Fruit fly (Drosophila melanogaster) whole organism, embryonic: ENCODE results near the gene CG34253.
A peak's percentile ranks its signal among the peaks of the same experiment; 100 is the strongest.

Experiments used
- CG10366 ChIP-seq: fragments of 200-800 bp; sonication (Bioruptor generic); IDR thresholded peaks from 2 replicates; pipeline ENCODE4 v1.3.6; 2022; ENCODE audit warnings: missing biosample characterization, missing genetic modification characterization
- CG10959 ChIP-seq: fragments of 200-800 bp; sonication (Bioruptor generic); IDR thresholded peaks from 2 replicates; pipeline ENCODE4 v1.3.6; 2022; ENCODE audit warnings: missing biosample characterization, missing genetic modification characterization
- CG11560 ChIP-seq: fragments of 200-800 bp; sonication (Bioruptor generic); IDR thresholded peaks from 3 replicates; pipeline ENCODE4 v1.3.6; 2022; ENCODE audit warnings: missing biosample characterization, missing genetic modification characterization
- CG12071 ChIP-seq: fragments of 200-800 bp; sonication (Bioruptor generic); optimal IDR thresholded peaks from 3 replicates; lab custom pipeline; 2018; ENCODE audit warnings: missing biosample characterization, mild to moderate bottlenecking, missing genetic modification characterization
- CG12391 ChIP-seq: fragments of 200-800 bp; sonication (Bioruptor generic); optimal IDR thresholded peaks from 3 replicates; lab custom pipeline; 2018; ENCODE audit warnings: missing biosample characterization, mild to moderate bottlenecking, missing genetic modification characterization, moderate library complexity
- CG13624 ChIP-seq: fragments of 200-800 bp; sonication (Bioruptor generic); optimal IDR thresholded peaks from 2 replicates; lab custom pipeline; 2016; ENCODE audit warnings: missing biosample characterization, missing genetic modification characterization
- CG13894 ChIP-seq: fragments of 200-800 bp; sonication (Bioruptor generic); optimal IDR thresholded peaks from 3 replicates; lab custom pipeline; 2018; ENCODE audit warnings: missing biosample characterization, mild to moderate bottlenecking, missing genetic modification characterization, moderate library complexity
- CG17361 ChIP-seq: fragments of 200-800 bp; sonication (Bioruptor generic); IDR thresholded peaks from 3 replicates; pipeline ENCODE4 v1.3.6; 2022; ENCODE audit warnings: missing biosample characterization, missing genetic modification characterization
- CG2199 ChIP-seq: fragments of 200-800 bp; sonication (Bioruptor generic); IDR thresholded peaks from 3 replicates; pipeline ENCODE4 v1.3.6; 2022; ENCODE audit warnings: missing biosample characterization, missing genetic modification characterization
- CG32767 ChIP-seq: fragments of 200-800 bp; sonication (Bioruptor generic); IDR thresholded peaks from 2 replicates; pipeline ENCODE4 v1.3.6; 2022; ENCODE audit warnings: missing biosample characterization, missing genetic modification characterization
- CG4404 ChIP-seq: fragments of 200-800 bp; sonication (Bioruptor generic); IDR thresholded peaks from 2 replicates; pipeline ENCODE4 v1.3.6; 2022; ENCODE audit warnings: missing biosample characterization, missing genetic modification characterization
- CG5953 ChIP-seq: fragments of 200-800 bp; sonication (Bioruptor generic); IDR thresholded peaks from 2 replicates; pipeline ENCODE4 v1.3.6; 2022; ENCODE audit warnings: missing biosample characterization, missing genetic modification characterization
- CG8089 ChIP-seq: fragments of 200-800 bp; sonication (Bioruptor generic); optimal IDR thresholded peaks from 3 replicates; lab custom pipeline; 2016; ENCODE audit warnings: missing biosample characterization, missing genetic modification characterization
- CG9609 ChIP-seq: fragments of 200-800 bp; sonication (Bioruptor generic); optimal IDR thresholded peaks from 3 replicates; lab custom pipeline; 2016; ENCODE audit warnings: missing biosample characterization, missing genetic modification characterization
- CG9932 ChIP-seq: fragments of 200-800 bp; sonication (Bioruptor generic); IDR thresholded peaks from 2 replicates; pipeline ENCODE4 v1.3.6; 2022; ENCODE audit warnings: missing biosample characterization, missing genetic modification characterization
- CTCF ChIP-seq: fragments of 200-800 bp; sonication (Bioruptor generic); optimal IDR thresholded peaks from 2 replicates; lab custom pipeline; 2017; ENCODE audit warnings: missing biosample characterization, mild to moderate bottlenecking, missing genetic modification characterization, moderate library complexity
- Drgx ChIP-seq: fragments of 200-800 bp; sonication (Bioruptor generic); IDR thresholded peaks from 2 replicates; pipeline ENCODE4 v1.3.6; 2022; ENCODE audit warnings: missing biosample characterization, missing genetic modification characterization
- Ets65A ChIP-seq: fragments of 200-800 bp; sonication (Bioruptor generic); peaks from one replicate; lab custom pipeline; 2016; ENCODE audit warnings: missing biosample characterization, missing genetic modification characterization
- Gug ChIP-seq: fragments of 200-800 bp; sonication (Bioruptor generic); IDR thresholded peaks from 4 replicates; pipeline ENCODE4 v1.3.6; 2022; ENCODE audit warnings: missing biosample characterization, missing genetic modification characterization
- Hr51 ChIP-seq, 2 experiments: fragments of 200-800 bp; sonication (Bioruptor generic); optimal IDR thresholded peaks; 2 replicates in 1 of 2; 3 replicates in 1 of 2; lab custom pipeline; 2016 to 2018; ENCODE audit warnings: missing biosample characterization in 2 of 2, missing genetic modification characterization in 2 of 2, mild to moderate bottlenecking in 1 of 2, moderate library complexity in 1 of 2
- MTF-1 ChIP-seq: fragments of 200-800 bp; sonication (Bioruptor generic); optimal IDR thresholded peaks from 2 replicates; lab custom pipeline; 2018; ENCODE audit warnings: missing biosample characterization, mild to moderate bottlenecking, missing genetic modification characterization, borderline replicate concordance
- Med ChIP-seq: fragments of 200-800 bp; sonication (Bioruptor generic); peaks from one replicate; lab custom pipeline; 2016; ENCODE audit warnings: missing biosample characterization, missing genetic modification characterization, mild to moderate bottlenecking, inconsistent platforms, moderate library complexity
- NK7.1 ChIP-seq: fragments of 200-800 bp; sonication (Bioruptor generic); optimal IDR thresholded peaks from 3 replicates; lab custom pipeline; 2016; ENCODE audit warnings: missing biosample characterization, missing genetic modification characterization
- NfI ChIP-seq: fragments of 200-800 bp; sonication (Bioruptor generic); optimal IDR thresholded peaks from 3 replicates; lab custom pipeline; 2018; ENCODE audit warnings: missing biosample characterization, mild to moderate bottlenecking, missing genetic modification characterization, moderate library complexity
- Sry-β ChIP-seq: fragments of 200-800 bp; sonication (Bioruptor generic); optimal IDR thresholded peaks from 2 replicates; lab custom pipeline; 2018; ENCODE audit warnings: missing biosample characterization, mild to moderate bottlenecking, missing genetic modification characterization, moderate library complexity
- bbx ChIP-seq: fragments of 200-800 bp; sonication (Bioruptor generic); IDR thresholded peaks from 2 replicates; pipeline ENCODE4 v1.3.6; 2022; ENCODE audit warnings: missing biosample characterization, missing genetic modification characterization; ENCODE audit not compliant: partially characterized antibody
- chinmo ChIP-seq: fragments of 200-800 bp; sonication (Bioruptor generic); IDR thresholded peaks from 4 replicates; pipeline ENCODE4 v1.3.6; 2022; ENCODE audit warnings: missing biosample characterization, missing genetic modification characterization; ENCODE audit not compliant: partially characterized antibody
- chm ChIP-seq: fragments of 200-800 bp; sonication (Bioruptor generic); IDR thresholded peaks from 2 replicates; pipeline ENCODE4 v1.3.6; 2022; ENCODE audit warnings: missing biosample characterization, missing genetic modification characterization
- crol ChIP-seq: fragments of 200-800 bp; sonication (Bioruptor generic); IDR thresholded peaks from 2 replicates; pipeline ENCODE4 v1.3.6; 2022; ENCODE audit warnings: missing biosample characterization, missing genetic modification characterization
- cwo ChIP-seq: fragments of 200-800 bp; sonication (Bioruptor generic); optimal IDR thresholded peaks from 3 replicates; lab custom pipeline; 2017; ENCODE audit warnings: missing biosample characterization, missing genetic modification characterization, mild to moderate bottlenecking, moderate library complexity, missing genetic modification reagents
- dmrt99B ChIP-seq: fragments of 200-800 bp; sonication (Bioruptor generic); optimal IDR thresholded peaks from 2 replicates; lab custom pipeline; 2018; ENCODE audit warnings: missing biosample characterization, mild to moderate bottlenecking, missing genetic modification characterization, moderate library complexity
- dysf ChIP-seq: fragments of 200-800 bp; sonication (Bioruptor generic); IDR thresholded peaks from 3 replicates; pipeline ENCODE4 v1.3.6; 2022; ENCODE audit warnings: missing biosample characterization, missing genetic modification characterization
- ems ChIP-seq: fragments of 200-800 bp; sonication (Bioruptor generic); optimal IDR thresholded peaks from 3 replicates; lab custom pipeline; 2016; ENCODE audit warnings: missing biosample characterization, missing genetic modification characterization
- eve ChIP-seq, 2 experiments: fragments of >200 bp; optimal IDR thresholded peaks; 2 replicates each; lab custom pipeline; 2017; ENCODE audit warnings: missing biosample characterization in 2 of 2, missing genetic modification characterization in 2 of 2
- exex ChIP-seq: fragments of 200-800 bp; sonication (Bioruptor generic); optimal IDR thresholded peaks from 4 replicates; lab custom pipeline; 2018; ENCODE audit warnings: missing biosample characterization, mild to moderate bottlenecking, missing genetic modification characterization, moderate library complexity
- gem ChIP-seq: fragments of 200-800 bp; sonication (Bioruptor generic); optimal IDR thresholded peaks from 2 replicates; lab custom pipeline; 2019; ENCODE audit warnings: missing biosample characterization, mild to moderate bottlenecking, missing genetic modification characterization, moderate library complexity
- grn ChIP-seq: fragments of 200-800 bp; sonication (Bioruptor generic); optimal IDR thresholded peaks from 3 replicates; lab custom pipeline; 2017; ENCODE audit warnings: missing biosample characterization, missing genetic modification characterization
- kay ChIP-seq: fragments of 200-800 bp; sonication (Bioruptor generic); optimal IDR thresholded peaks from 2 replicates; lab custom pipeline; 2016; ENCODE audit warnings: missing biosample characterization, missing genetic modification characterization
- knrl ChIP-seq: fragments of 200-800 bp; sonication (Bioruptor generic); IDR thresholded peaks from 3 replicates; pipeline ENCODE4 v1.3.6; 2022; ENCODE audit warnings: missing biosample characterization, missing genetic modification characterization; ENCODE audit not compliant: partially characterized antibody
- lab ChIP-seq: fragments of 200-800 bp; sonication (Bioruptor generic); optimal IDR thresholded peaks from 3 replicates; lab custom pipeline; 2017; ENCODE audit warnings: missing biosample characterization, missing genetic modification characterization, mild to moderate bottlenecking, moderate library complexity, missing genetic modification reagents
- lov ChIP-seq, 2 experiments: fragments of 200-800 bp in 1 of 2; fragments of >200 bp in 1 of 2; sonication (Bioruptor generic) in 1 of 2; IDR thresholded peaks in 1 of 2; optimal IDR thresholded peaks in 1 of 2; 2 replicates in 1 of 2; 3 replicates in 1 of 2; pipeline versions ENCODE4 v1.3.6 to Lab custom; 2017 to 2022; ENCODE audit warnings: missing biosample characterization in 1 of 2, missing genetic modification characterization in 1 of 2
- mld ChIP-seq: fragments of 200-800 bp; sonication (Bioruptor generic); IDR thresholded peaks from 3 replicates; pipeline ENCODE4 v1.3.6; 2022; ENCODE audit warnings: missing biosample characterization, missing genetic modification characterization; ENCODE audit not compliant: partially characterized antibody
- pan ChIP-seq, 4 experiments: fragments of >200 bp in 3 of 4; fragments of 200-800 bp in 1 of 4; sonication (Bioruptor generic) in 1 of 4; optimal IDR thresholded peaks in 3 of 4; IDR thresholded peaks in 1 of 4; 2 replicates each; pipeline versions ENCODE4 v1.3.6 to Lab custom; 2017 to 2022; ENCODE audit warnings: missing biosample characterization in 2 of 4, missing genetic modification characterization in 2 of 4, mixed read lengths in 1 of 4
- pnt ChIP-seq: fragments of 200-800 bp; sonication (Bioruptor generic); optimal IDR thresholded peaks from 3 replicates; lab custom pipeline; 2016; ENCODE audit warnings: missing biosample characterization, missing genetic modification characterization
- slbo ChIP-seq: fragments of 200-800 bp; sonication (Bioruptor generic); IDR thresholded peaks from 2 replicates; pipeline ENCODE4 v1.3.6; 2022; ENCODE audit warnings: missing biosample characterization, missing genetic modification characterization
- so ChIP-seq: fragments of 200-800 bp; sonication (Bioruptor generic); IDR thresholded peaks from 3 replicates; pipeline ENCODE4 v1.3.6; 2022; ENCODE audit warnings: missing biosample characterization, missing genetic modification characterization
- sob ChIP-seq: fragments of 200-800 bp; sonication (Bioruptor generic); IDR thresholded peaks from 2 replicates; pipeline ENCODE4 v1.3.6; 2022; ENCODE audit warnings: missing biosample characterization, missing genetic modification characterization
- ssp ChIP-seq: fragments of 200-800 bp; sonication (Bioruptor generic); IDR thresholded peaks from 2 replicates; pipeline ENCODE4 v1.3.6; 2022; ENCODE audit warnings: missing biosample characterization, missing genetic modification characterization
- unc-4 ChIP-seq: fragments of 200-800 bp; sonication (Bioruptor generic); IDR thresholded peaks from 2 replicates; pipeline ENCODE4 v1.3.6; 2022; ENCODE audit warnings: missing biosample characterization, missing genetic modification characterization; ENCODE audit not compliant: partially characterized antibody
- vvl ChIP-seq: fragments of 200-800 bp; sonication (Bioruptor generic); IDR thresholded peaks from 2 replicates; pipeline ENCODE4 v1.3.6; 2022; ENCODE audit warnings: missing biosample characterization, missing genetic modification characterization

CG34253 gene

dm6 chr3L:18099715-18100114, 12.6 kb upstream of the CG34253 start (continued):
- TF ChIP-seq CG11560 (tag; lab: Robert Waterston, UW) = no peak
- TF ChIP-seq exex (tag; lab: Kevin White, UChicago) = no peak
- peak; percentile 7 for TF ChIP-seq kay (GFP tag; lab: Kevin White, UChicago)
- no peak for TF ChIP-seq gem (tag; lab: Kevin White, UChicago)
- TF ChIP-seq NfI (GFP tag; lab: Kevin White, UChicago) = peak; percentile 7
- TF ChIP-seq chm (GFP tag; lab: Robert Waterston, UW) = no peak
- TF ChIP-seq Drgx (GFP tag; lab: Robert Waterston, UW) = peak; percentile 16; the same call in 1 of the 2 replicates
- peak; percentile 88 for TF ChIP-seq vvl (GFP tag; lab: Robert Waterston, UW)
- TF ChIP-seq CG13894 (tag; lab: Kevin White, UChicago) = no peak
- no peak for TF ChIP-seq Gug (GFP tag; lab: Robert Waterston, UW)
- TF ChIP-seq CG13624 = no peak
- no peak for TF ChIP-seq CG17361 (GFP tag; lab: Robert Waterston, UW)
- no peak for TF ChIP-seq crol
- TF ChIP-seq mld (GFP tag; lab: Robert Waterston, UW) = no peak
- no peak for TF ChIP-seq CG2199 (GFP tag; lab: Robert Waterston, UW)
- TF ChIP-seq Ets65A (GFP tag; lab: Kevin White, UChicago) = peak; percentile 30
- TF ChIP-seq CG4404 (GFP tag; lab: Robert Waterston, UW) = no peak
- no peak for TF ChIP-seq bbx (GFP tag; lab: Robert Waterston, UW)
- no peak for TF ChIP-seq ssp (GFP tag; lab: Robert Waterston, UW)
- TF ChIP-seq lab (GFP tag; lab: Kevin White, UChicago) = no peak
- TF ChIP-seq CG8089 (GFP tag; lab: Kevin White, UChicago) = no peak
- TF ChIP-seq dysf (GFP tag; lab: Robert Waterston, UW) = peak; percentile 43; the same call in 1 of the 3 replicates
- no peak for TF ChIP-seq CG9932 (GFP tag; lab: Robert Waterston, UW)
- no peak for TF ChIP-seq CG12071 (GFP tag; lab: Kevin White, UChicago)
- TF ChIP-seq pnt (GFP tag; lab: Kevin White, UChicago) = no peak
- no peak for TF ChIP-seq NK7.1 (GFP tag; lab: Kevin White, UChicago)
- no peak for TF ChIP-seq grn (GFP tag; lab: Kevin White, UChicago)
- 0 out of 4 replicates have a peak, but pooled peaks have one; percentile 76 for TF ChIP-seq chinmo (GFP tag; lab: Robert Waterston, UW)
- TF ChIP-seq cwo (GFP tag; lab: Kevin White, UChicago) = no peak
- no peak for TF ChIP-seq pan (optimal IDR thresholded peaks at IDR 0.05; lab: Kevin White, UChicago)
- TF ChIP-seq pan (GFP tag; optimal IDR thresholded peaks at IDR 0.05 in 1 of 2, IDR thresholded peaks at IDR 0.05 in 1 of 2) = peak in 1 of 2 experiments; percentile 32
- TF ChIP-seq CG10366 (GFP tag; lab: Robert Waterston, UW) = no peak
- 0 out of 3 replicates have a peak, but pooled peaks have one; percentile 32 for TF ChIP-seq so
- TF ChIP-seq CG32767 (GFP tag; lab: Robert Waterston, UW) = no peak
- TF ChIP-seq CG5953 (GFP tag; lab: Robert Waterston, UW) = 0 out of 2 replicates have a peak, but pooled peaks have one; percentile 14
- TF ChIP-seq slbo (GFP tag; lab: Robert Waterston, UW) = peak; percentile 48
- TF ChIP-seq CG12391 = no peak
- no peak for TF ChIP-seq Sry-β (GFP tag; lab: Kevin White, UChicago)
- TF ChIP-seq lov (optimal IDR thresholded peaks at IDR 0.05; lab: Kevin White, UChicago) = no peak
- TF ChIP-seq lov (GFP tag; IDR thresholded peaks at IDR 0.05; lab: Robert Waterston, UW) = no peak
- TF ChIP-seq CG9609 = no peak
- TF ChIP-seq dmrt99B (tag; lab: Kevin White, UChicago) = no peak
- TF ChIP-seq knrl (GFP tag; lab: Robert Waterston, UW) = no peak
- TF ChIP-seq sob (GFP tag; lab: Robert Waterston, UW) = 0 out of 2 replicates have a peak, but pooled peaks have one; percentile 25
- TF ChIP-seq Hr51 (GFP tag; optimal IDR thresholded peaks at IDR 0.05; lab: Kevin White, UChicago) = peak in 1 of 2 experiments; percentile 8
- no peak for TF ChIP-seq MTF-1 (GFP tag; lab: Kevin White, UChicago)
- TF ChIP-seq CG10959 = 0 out of 2 replicates have a peak, but pooled peaks have one; percentile 5
- no peak for TF ChIP-seq CTCF (GFP tag; lab: Kevin White, UChicago)
- peak; percentile 80 for TF ChIP-seq Med (GFP tag; lab: Kevin White, UChicago)
- no peak for TF ChIP-seq eve (GFP tag; optimal IDR thresholded peaks at IDR 0.05; lab: Kevin White, UChicago)
- TF ChIP-seq unc-4 (GFP tag; lab: Robert Waterston, UW) = no peak
- no peak for TF ChIP-seq ems (GFP tag; lab: Kevin White, UChicago)
